Worm (Caenorhabditis elegans) whole organism, dauer: ENCODE data around the gene AH9.4.

Experiments
- unc-62 ChIP-seq: sonication (generic microtip); optimal IDR thresholded peaks from 2 replicates; lab custom pipeline; 2017; ENCODE audit warnings: missing biosample characterization, missing genetic modification reagents, missing genetic modification characterization

The AH9.4 gene

ce11 chrX:2266777-2267176 lies 7.4 kb downstream of the AH9.4 start:
- TF ChIP-seq unc-62 (GFP tag; lab: Kevin White, UChicago): no peak

ce11 chrX:2266366-2266765 lies 7.8 kb downstream of the AH9.4 start:
- no peak for TF ChIP-seq unc-62 (GFP tag; lab: Kevin White, UChicago)

ce11 chrX:2265069-2265468 lies 9.1 kb downstream of the AH9.4 start:
- no peak for TF ChIP-seq unc-62 (GFP tag; lab: Kevin White, UChicago)

ce11 chrX:2262420-2262819 lies 11.7 kb downstream of the AH9.4 start:
- TF ChIP-seq unc-62 (GFP tag; lab: Kevin White, UChicago): no peak

ce11 chrX:2261003-2261402 lies 13.1 kb downstream of the AH9.4 start, which contains the start of gene AH9.3:
Gene AH9.3 (minus strand): TSS chrX:2261103.
- no peak for TF ChIP-seq unc-62 (GFP tag; lab: Kevin White, UChicago)

- TF ChIP-seq unc-62 (GFP tag; lab: Kevin White, UChicago): no peak
Observed at ce11 chrX:2258404-2258803, 15.7 kb downstream of the AH9.4 start.

- TF ChIP-seq unc-62 (GFP tag; lab: Kevin White, UChicago): no peak
Observed at ce11 chrX:2258001-2258400, 16.1 kb downstream of the AH9.4 start, which contains the start of gene crn-4. Gene crn-4 (minus strand): TSS chrX:2258101.

- no peak for TF ChIP-seq unc-62 (GFP tag; lab: Kevin White, UChicago)
Observed at ce11 chrX:2246908-2247307, 27.2 kb downstream of the AH9.4 start, which contains the start of gene AH9.1. Gene AH9.1 (minus strand): TSS chrX:2247008.

- TF ChIP-seq unc-62 (GFP tag; lab: Kevin White, UChicago): no peak
Observed at ce11 chrX:2242568-2243185, 31.5 kb downstream of the AH9.4 start, which contains the start of gene rpl-11.2. Gene rpl-11.2 (minus strand): TSS chrX:2242618.

- no peak for TF ChIP-seq unc-62 (GFP tag; lab: Kevin White, UChicago)
Observed at ce11 chrX:2241147-2241798, 32.9 kb downstream of the AH9.4 start.

- TF ChIP-seq unc-62 (GFP tag; lab: Kevin White, UChicago): no peak
Observed at ce11 chrX:2237438-2237961, 36.6 kb downstream of the AH9.4 start, which contains the start of gene vha-15. Gene vha-15 (plus strand): TSS chrX:2237911.

- TF ChIP-seq unc-62 (GFP tag; lab: Kevin White, UChicago): no peak
Observed at ce11 chrX:2233929-2234328, 40.2 kb downstream of the AH9.4 start, which contains the start of gene T14F9.2. Gene T14F9.2 (plus strand): TSS chrX:2234324.

- no peak for TF ChIP-seq unc-62 (GFP tag; lab: Kevin White, UChicago)
Observed at ce11 chrX:2231346-2231745, 42.8 kb downstream of the AH9.4 start.

ce11 chrX:2229305-2230172 lies 44.6 kb downstream of the AH9.4 start, which contains the start of gene lin-32:
Gene lin-32 (minus strand): TSS chrX:2230122.
- no peak for TF ChIP-seq unc-62 (GFP tag; lab: Kevin White, UChicago)

ce11 chrX:2226875-2227355 lies 47.2 kb downstream of the AH9.4 start:
- no peak for TF ChIP-seq unc-62 (GFP tag; lab: Kevin White, UChicago)
